Worm (Caenorhabditis elegans) whole organism, L2 larva: ENCODE measurements around the gene T10G3.3.

Experiments
- ZK546.5 ChIP-seq: sonication (generic microtip); optimal IDR thresholded peaks from 2 replicates; lab custom pipeline; 2017; ENCODE audit warnings: missing biosample characterization, missing genetic modification characterization
- alr-1 ChIP-seq: fragments of 150-350 bp; optimal IDR thresholded peaks from 2 replicates; lab custom pipeline; 2014; ENCODE audit warnings: missing biosample characterization, missing genetic modification characterization
- ama-1 ChIP-seq: fragments of 150-350 bp; optimal IDR thresholded peaks from 2 replicates; lab custom pipeline; 2018; ENCODE audit warnings: inconsistent platforms
- ceh-82 ChIP-seq: fragments of 150-350 bp; optimal IDR thresholded peaks from 2 replicates; lab custom pipeline; 2014; ENCODE audit warnings: missing biosample characterization, missing genetic modification characterization
- elt-3 ChIP-seq: sonication (generic microtip); optimal IDR thresholded peaks from 2 replicates; lab custom pipeline; 2017; ENCODE audit warnings: missing biosample characterization, missing genetic modification characterization
- lin-13 ChIP-seq: fragments of 150-350 bp; optimal IDR thresholded peaks from 2 replicates; lab custom pipeline; 2014; ENCODE audit warnings: missing biosample characterization, missing genetic modification reagents, missing genetic modification characterization
- lin-39 ChIP-seq: fragments of 150-350 bp; optimal IDR thresholded peaks from 2 replicates; lab custom pipeline; 2014; ENCODE audit warnings: missing biosample characterization, missing genetic modification reagents, missing genetic modification characterization
- mdl-1 ChIP-seq, 2 experiments: fragments of 150-350 bp in 1 of 2; sonication (generic microtip) in 1 of 2; optimal IDR thresholded peaks; 2 replicates each; lab custom pipeline; 2017; ENCODE audit warnings: missing biosample characterization in 2 of 2, missing genetic modification characterization in 2 of 2
- nhr-25 ChIP-seq: fragments of 150-350 bp; sonication (generic microtip); optimal IDR thresholded peaks from 3 replicates; lab custom pipeline; 2014; ENCODE audit warnings: missing biosample characterization, missing genetic modification characterization
- sem-4 ChIP-seq: fragments of 150-350 bp; optimal IDR thresholded peaks from 2 replicates; lab custom pipeline; 2014; ENCODE audit warnings: missing biosample characterization, missing genetic modification reagents, missing genetic modification characterization
- snpc-4 ChIP-seq: fragments of 150-350 bp; optimal IDR thresholded peaks from 2 replicates; lab custom pipeline; 2014; ENCODE audit warnings: missing biosample characterization, missing genetic modification characterization
- unc-55 ChIP-seq: fragments of 150-350 bp; sonication (generic microtip); optimal IDR thresholded peaks from 3 replicates; lab custom pipeline; 2014; ENCODE audit warnings: missing biosample characterization, missing genetic modification reagents, missing genetic modification characterization
- zag-1 ChIP-seq: fragments of 150-350 bp; optimal IDR thresholded peaks from 2 replicates; lab custom pipeline; 2014; ENCODE audit warnings: missing biosample characterization, missing genetic modification characterization

DNA sequence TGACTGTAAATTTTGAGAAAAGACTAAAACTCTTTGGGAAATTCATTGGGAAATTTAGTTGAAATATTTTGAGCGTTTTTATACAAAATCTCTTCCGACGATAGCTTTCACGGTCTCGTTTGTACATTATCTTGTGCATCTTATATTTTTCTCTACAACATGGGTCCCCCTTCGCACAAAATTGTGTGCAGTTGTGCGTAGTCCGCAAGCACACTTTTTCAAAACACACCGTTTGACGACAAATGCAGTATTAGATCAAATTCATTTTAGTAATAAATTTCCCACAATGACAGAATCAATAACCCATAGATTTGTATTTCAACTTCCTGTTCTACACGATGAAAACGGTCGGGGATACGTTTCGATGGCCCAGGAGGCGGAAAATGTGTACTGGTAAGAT is 32.1 kb downstream of the T10G3.3 start, which contains the start of gene F25H9.2:
- TF ChIP-seq ceh-82 = no peak
- TF ChIP-seq ZK546.5 (tag; lab: Kevin White, UChicago) = no peak
- no peak for TF ChIP-seq lin-13 (GFP tag; lab: Kevin White, UChicago)
- no peak for TF ChIP-seq snpc-4 (tag; lab: Kevin White, UChicago)
- TF ChIP-seq lin-39 (tag; lab: Kevin White, UChicago) = no peak
- TF ChIP-seq ama-1 (lab: Kevin White, UChicago) = no peak
- no peak for TF ChIP-seq zag-1 (tag; lab: Kevin White, UChicago)
- TF ChIP-seq unc-55 (GFP tag; lab: Kevin White, UChicago) = no peak
- TF ChIP-seq alr-1 (tag; lab: Kevin White, UChicago) = no peak
- no peak for TF ChIP-seq nhr-25 (tag; lab: Kevin White, UChicago)
- no peak for TF ChIP-seq mdl-1 (tag; optimal IDR thresholded peaks at IDR 0.05; lab: Kevin White, UChicago)
- TF ChIP-seq sem-4 (tag; lab: Kevin White, UChicago) = no peak
- TF ChIP-seq elt-3 (tag; lab: Kevin White, UChicago) = no peak
